Worm (Caenorhabditis elegans): ENCODE measurements around the gene srh-244.

ce11 chrV:7357132-7357531, 13.5 kb downstream of the srh-244 start, which contains the start of gene C03G6.6:
- TF ChIP-seq pqm-1 (tag; optimal IDR thresholded peaks at IDR 0.05) (no peak), ceh-16 (tag; optimal IDR thresholded peaks at IDR 0.05) (no peak), nhr-28 (tag; optimal IDR thresholded peaks at IDR 0.05) (no peak)

Measured in whole organism, L3 larva.